Worm (Caenorhabditis elegans): ENCODE measurements around the gene Y54G2A.12.

- no peak for TF ChIP-seq unc-62 (GFP tag; optimal IDR thresholded peaks at IDR 0.05)
- no peak for TF ChIP-seq lin-13 (tag; optimal IDR thresholded peaks at IDR 0.05)
- TF ChIP-seq mep-1 (tag; optimal IDR thresholded peaks at IDR 0.05) = no peak
- peak; percentile 69 for TF ChIP-seq nhr-237 (tag; optimal IDR thresholded peaks at IDR 0.05)
- no peak for TF ChIP-seq ceh-83 (GFP tag; optimal IDR thresholded peaks at IDR 0.05)
These were observed 8.1 kb downstream of the Y54G2A.12 start for ce11 chrIV:2774500-2774899.
